ENCODE assay signal across 7 worm cellular contexts in genomic region chrII:6834582-6835058, ce11.
TF ChIP-seq lines count a peak whose summit lies in the region.

Gene egl-27, plus strand, starts transcription at chrII:6835008.

TF ChIP-seq in whole organism, L1 larva, 84 proteins besides CTCF, POLR2A, EP300 and RAD21:
- TF ChIP-seq lin-14 (GFP tag; optimal IDR thresholded peaks at IDR 0.05; lab: Kevin White, UChicago) (peak; percentile 19), nhr-19 (GFP tag; conservative IDR thresholded peaks at IDR 0.05; lab: Robert Waterston, UW) (no peak)

TF ChIP-seq in whole organism, L3 larva, 47 proteins besides CTCF, POLR2A, EP300 and RAD21:
- TF ChIP-seq nhr-77 (tag; optimal IDR thresholded peaks at IDR 0.05; lab: Kevin White, UChicago), result no peak
- TF ChIP-seq ztf-4 (tag; optimal IDR thresholded peaks at IDR 0.05; lab: Kevin White, UChicago), result no peak
- TF ChIP-seq ZK546.5 (tag; optimal IDR thresholded peaks at IDR 0.05; lab: Kevin White, UChicago), result no peak
- TF ChIP-seq lin-39 (tag; optimal IDR thresholded peaks at IDR 0.05; lab: Kevin White, UChicago), result peak; percentile 57
- TF ChIP-seq nfya-1 (tag; optimal IDR thresholded peaks at IDR 0.05; lab: Kevin White, UChicago; ENCODE audit: insufficient read depth), result peak; percentile 19
- TF ChIP-seq mml-1 (tag; optimal IDR thresholded peaks at IDR 0.05; lab: Kevin White, UChicago), result no peak
- TF ChIP-seq nhr-25 (tag; optimal IDR thresholded peaks at IDR 0.05; lab: Kevin White, UChicago), result no peak
- TF ChIP-seq pqm-1 (tag; optimal IDR thresholded peaks at IDR 0.05; lab: Kevin White, UChicago), result no peak
- TF ChIP-seq elt-1 (tag; optimal IDR thresholded peaks at IDR 0.05; lab: Kevin White, UChicago), result no peak
- TF ChIP-seq fkh-10 (GFP tag; optimal IDR thresholded peaks at IDR 0.05; lab: Kevin White, UChicago), result no peak

TF ChIP-seq in whole organism, L4 larva, 104 proteins besides CTCF, POLR2A, EP300 and RAD21 (continues in another document):
- TF ChIP-seq unc-62 (GFP tag; optimal IDR thresholded peaks at IDR 0.05 in 1 of 2; lab: Kevin White, UChicago) (peak in 1 of 2 experiments; percentile 52), unc-62 (tag; optimal IDR thresholded peaks at IDR 0.05; lab: Kevin White, UChicago) (no peak), hmg-1.1 (GFP tag; IDR thresholded peaks at IDR 0.05; lab: Robert Waterston, UW) (0 out of 2 replicates have a peak, but pooled peaks have one; percentile 44), tag-97 (GFP tag; IDR thresholded peaks at IDR 0.05; lab: Robert Waterston, UW) (no peak), nhr-28 (tag; optimal IDR thresholded peaks at IDR 0.05; lab: Kevin White, UChicago) (peak; percentile 21), lin-39 (tag; optimal IDR thresholded peaks at IDR 0.05; lab: Kevin White, UChicago) (no peak), set-16 (GFP tag; IDR thresholded peaks at IDR 0.05; lab: Robert Waterston, UW) (peak; percentile 57), ceh-28 (tag; optimal IDR thresholded peaks at IDR 0.05; lab: Kevin White, UChicago) (no peak), mxl-3 (GFP tag; optimal IDR thresholded peaks at IDR 0.05; lab: Kevin White, UChicago) (peak; percentile 16), nhr-6 (tag; optimal IDR thresholded peaks at IDR 0.05; lab: Kevin White, UChicago) (no peak), lim-7 (GFP tag; IDR thresholded peaks at IDR 0.05; lab: Robert Waterston, UW) (0 out of 2 replicates have a peak, but pooled peaks have one; percentile 46), lin-15B (tag; optimal IDR thresholded peaks at IDR 0.05; lab: Kevin White, UChicago) (no peak), lin-29 (GFP tag; IDR thresholded peaks at IDR 0.05; lab: Robert Waterston, UW) (no peak), ZK337.2 (GFP tag; IDR thresholded peaks at IDR 0.05; lab: Robert Waterston, UW) (peak; percentile 20; the same call in 1 of the 2 replicates), cey-2 (tag; optimal IDR thresholded peaks at IDR 0.05; lab: Kevin White, UChicago; ENCODE audit: borderline replicate concordance, insufficient read depth) (no peak)

TF ChIP-seq in whole organism, early embryonic, 17 proteins besides CTCF, POLR2A, EP300 and RAD21:
- no peak for TF ChIP-seq ceh-36 (tag; optimal IDR thresholded peaks at IDR 0.05; lab: Kevin White, UChicago)
- TF ChIP-seq hmg-4 (GFP tag; optimal IDR thresholded peaks at IDR 0.05; lab: Kevin White, UChicago), result no peak
- peak; percentile 69; the same call in 1 of the 2 replicates for TF ChIP-seq sea-1 (GFP tag; conservative IDR thresholded peaks at IDR 0.05; lab: Robert Waterston, UW)
- no peak for TF ChIP-seq ets-7 (tag; optimal IDR thresholded peaks at IDR 0.05; lab: Kevin White, UChicago)
TF ChIP-seq in whole organism, early embryonic: peak in this region for 1.

TF ChIP-seq in whole organism, midembryonic, 9 proteins besides CTCF, POLR2A, EP300 and RAD21:
- TF ChIP-seq T22C8.4 (GFP tag; IDR thresholded peaks at IDR 0.05; lab: Robert Waterston, UW), result no peak
- TF ChIP-seq flt-1 (GFP tag; IDR thresholded peaks at IDR 0.05; lab: Robert Waterston, UW), result peak; percentile 66; the same call in 1 of the 2 replicates
- no peak for TF ChIP-seq ztf-29 (GFP tag; IDR thresholded peaks at IDR 0.05; lab: Robert Waterston, UW)
- no peak for TF ChIP-seq klf-2 (GFP tag; conservative IDR thresholded peaks at IDR 0.05; lab: Robert Waterston, UW)
- no peak for TF ChIP-seq med-1 (GFP tag; optimal IDR thresholded peaks at IDR 0.05; lab: Kevin White, UChicago; ENCODE audit: insufficient read depth)
- TF ChIP-seq ref-1 (GFP tag; conservative IDR thresholded peaks at IDR 0.05; lab: Robert Waterston, UW), result no peak
- no peak for TF ChIP-seq cog-1 (tag; optimal IDR thresholded peaks at IDR 0.05; lab: Kevin White, UChicago)
- no peak for TF ChIP-seq tab-1 (GFP tag; IDR thresholded peaks at IDR 0.05; lab: Robert Waterston, UW)
- TF ChIP-seq ztf-23 (GFP tag; IDR thresholded peaks at IDR 0.05; lab: Robert Waterston, UW), result 0 out of 2 replicates have a peak, but pooled peaks have one; percentile 29

TF ChIP-seq in whole organism, mixed stage, embryonic, 35 proteins besides CTCF, POLR2A, EP300 and RAD21:
- TF ChIP-seq unc-39 (tag; optimal IDR thresholded peaks at IDR 0.05; lab: Kevin White, UChicago) (no peak), sptf-1 (tag; optimal IDR thresholded peaks at IDR 0.05; lab: Kevin White, UChicago) (peak; percentile 12), ceh-39 (tag; optimal IDR thresholded peaks at IDR 0.05; lab: Kevin White, UChicago) (no peak), ces-1 (GFP tag; optimal IDR thresholded peaks at IDR 0.05; lab: Kevin White, UChicago) (peak; percentile 5), blmp-1 (tag; optimal IDR thresholded peaks at IDR 0.05; lab: Kevin White, UChicago) (no peak)

TF ChIP-seq in whole organism, young adult, 124 proteins besides CTCF, POLR2A, EP300 and RAD21:
- TF ChIP-seq zfh-2 (GFP tag; conservative IDR thresholded peaks at IDR 0.05; lab: Robert Waterston, UW), result peak; percentile 76
- TF ChIP-seq nfyb-1 (GFP tag; IDR thresholded peaks at IDR 0.05; lab: Robert Waterston, UW), result peak; percentile 35; the same call in 1 of the 2 replicates
- TF ChIP-seq Y79H2A.3 (GFP tag; conservative IDR thresholded peaks at IDR 0.05; lab: Robert Waterston, UW), result no peak
